Fruit fly (Drosophila melanogaster) Kc167 (cell line): ENCODE data around the gene CG5388.

Experiments
- Myc ChIP-seq: fragments of >200 bp; optimal IDR thresholded peaks from 2 replicates; lab custom pipeline; 2017; ENCODE audit warnings: missing external identifiers
- Sin3A ChIP-seq: fragments of >200 bp; optimal IDR thresholded peaks from 2 replicates; lab custom pipeline; 2018; ENCODE audit warnings: missing external identifiers
- h ChIP-seq: fragments of >200 bp; optimal IDR thresholded peaks from 3 replicates; lab custom pipeline; 2018; ENCODE audit warnings: missing external identifiers
- insv ChIP-seq: fragments of >200 bp; optimal IDR thresholded peaks from 3 replicates; lab custom pipeline; 2018; ENCODE audit warnings: missing external identifiers
- psq ChIP-seq: fragments of >200 bp; optimal IDR thresholded peaks from 2 replicates; lab custom pipeline; 2017; ENCODE audit warnings: missing external identifiers
- ttk ChIP-seq: sonication (Bioruptor generic); optimal IDR thresholded peaks from 2 replicates; lab custom pipeline; 2017; ENCODE audit warnings: missing external identifiers

The CG5388 gene

dm6 chr3R:22362218-22362907, 22.3 kb upstream of the CG5388 start, which contains the start of the genes JMJD6, CG7071 and Muted:
Gene JMJD6 (minus strand): TSS chr3R:22362371.
Gene CG7071 (plus strand): TSS chr3R:22362620.
Gene Muted (plus strand): TSS chr3R:22362620.
- TF ChIP-seq Myc (lab: Kevin White, UChicago), result no peak
- TF ChIP-seq h (lab: Kevin White, UChicago), result no peak
- TF ChIP-seq psq (lab: Kevin White, UChicago), result no peak
- TF ChIP-seq insv (lab: Kevin White, UChicago), result no peak
- TF ChIP-seq ttk (lab: Kevin White, UChicago), result no peak

- TF ChIP-seq Myc (lab: Kevin White, UChicago) (no peak), ttk (lab: Kevin White, UChicago) (no peak), Sin3A (lab: Kevin White, UChicago) (no peak), h (lab: Kevin White, UChicago) (no peak), insv (lab: Kevin White, UChicago) (no peak), psq (lab: Kevin White, UChicago) (no peak)
These were observed 18.7 kb upstream of the CG5388 start for dm6 chr3R:22358810-22359209.

- no peak for TF ChIP-seq Myc (lab: Kevin White, UChicago)
- TF ChIP-seq insv (lab: Kevin White, UChicago), result no peak
- TF ChIP-seq Sin3A (lab: Kevin White, UChicago), result no peak
- TF ChIP-seq ttk (lab: Kevin White, UChicago), result no peak
- TF ChIP-seq h (lab: Kevin White, UChicago), result no peak
- no peak for TF ChIP-seq psq (lab: Kevin White, UChicago)
These were observed 17.8 kb upstream of the CG5388 start for dm6 chr3R:22357942-22358341.

dm6 chr3R:22356464-22357410, 16.6 kb upstream of the CG5388 start, which contains the start of gene Sar1:
Gene Sar1 (plus strand): TSS chr3R:22356685.
- TF ChIP-seq h (lab: Kevin White, UChicago) (no peak), insv (lab: Kevin White, UChicago) (no peak), Sin3A (lab: Kevin White, UChicago) (no peak), ttk (lab: Kevin White, UChicago) (no peak), Myc (lab: Kevin White, UChicago) (no peak), psq (lab: Kevin White, UChicago) (no peak)

- no peak for TF ChIP-seq Sin3A (lab: Kevin White, UChicago)
- no peak for TF ChIP-seq h (lab: Kevin White, UChicago)
- TF ChIP-seq insv (lab: Kevin White, UChicago), result no peak
- TF ChIP-seq ttk (lab: Kevin White, UChicago), result no peak
- no peak for TF ChIP-seq psq (lab: Kevin White, UChicago)
- no peak for TF ChIP-seq Myc (lab: Kevin White, UChicago)
These were observed 11.3 kb upstream of the CG5388 start, which contains the start of gene rdhB for dm6 chr3R:22351396-22351795. Gene rdhB (plus strand): TSS chr3R:22351696.

- TF ChIP-seq psq (lab: Kevin White, UChicago) (no peak), Myc (lab: Kevin White, UChicago) (no peak), ttk (lab: Kevin White, UChicago) (no peak), h (lab: Kevin White, UChicago) (no peak), Sin3A (lab: Kevin White, UChicago) (no peak), insv (lab: Kevin White, UChicago) (no peak)
These were observed 2.6 kb upstream of the CG5388 start for dm6 chr3R:22342708-22343107.

- no peak for TF ChIP-seq ttk (lab: Kevin White, UChicago)
- TF ChIP-seq Myc (lab: Kevin White, UChicago), result no peak
- no peak for TF ChIP-seq insv (lab: Kevin White, UChicago)
- TF ChIP-seq psq (lab: Kevin White, UChicago), result no peak
- TF ChIP-seq h (lab: Kevin White, UChicago), result no peak
These were observed 2.0 kb upstream of the CG5388 start, which contains the start of gene CG5386 for dm6 chr3R:22342151-22342550. Gene CG5386 (minus strand): TSS chr3R:22342251.

- no peak for TF ChIP-seq h (lab: Kevin White, UChicago)
- TF ChIP-seq psq (lab: Kevin White, UChicago), result no peak
- no peak for TF ChIP-seq ttk (lab: Kevin White, UChicago)
- TF ChIP-seq insv (lab: Kevin White, UChicago), result no peak
- TF ChIP-seq Myc (lab: Kevin White, UChicago), result no peak
- no peak for TF ChIP-seq Sin3A (lab: Kevin White, UChicago)
These were observed 1.5 kb upstream of the CG5388 start for dm6 chr3R:22341652-22342051.

- TF ChIP-seq Myc (lab: Kevin White, UChicago), result no peak
- TF ChIP-seq ttk (lab: Kevin White, UChicago), result no peak
- no peak for TF ChIP-seq Sin3A (lab: Kevin White, UChicago)
- no peak for TF ChIP-seq h (lab: Kevin White, UChicago)
- no peak for TF ChIP-seq psq (lab: Kevin White, UChicago)
- TF ChIP-seq insv (lab: Kevin White, UChicago), result no peak
These were observed 597 bp downstream of the CG5388 start for dm6 chr3R:22339510-22339909.

dm6 chr3R:22334050-22334449, 6.1 kb downstream of the CG5388 start, which contains the start of gene CG5391:
Gene CG5391 (minus strand): TSS chr3R:22334150.
- TF ChIP-seq ttk (lab: Kevin White, UChicago) (no peak), Sin3A (lab: Kevin White, UChicago) (no peak), psq (lab: Kevin White, UChicago) (no peak), Myc (lab: Kevin White, UChicago) (no peak), h (lab: Kevin White, UChicago) (no peak), insv (lab: Kevin White, UChicago) (no peak)
